Worm (Caenorhabditis elegans) whole organism, midembryonic: ENCODE data around the gene K09A9.6.

Experiments used
- cog-1 ChIP-seq: sonication (generic microtip); optimal IDR thresholded peaks from 2 replicates; lab custom pipeline; 2016; ENCODE audit warnings: missing genetic modification characterization, missing compliant biosample characterization
- klf-2 ChIP-seq: fragments of 200-800 bp; sonication (Bioruptor generic); conservative IDR thresholded peaks from 2 replicates; pipeline ENCODE4 v1.3.6; 2022; ENCODE audit warnings: missing genetic modification reagents, missing genetic modification characterization, missing compliant biosample characterization
- med-1 ChIP-seq: sonication (generic microtip); optimal IDR thresholded peaks from 2 replicates; lab custom pipeline; 2017; ENCODE audit warnings: missing genetic modification characterization, mild to moderate bottlenecking, missing compliant biosample characterization, antibody characterized with exemption, missing genetic modification reagents; ENCODE audit not compliant: insufficient read depth
- tab-1 ChIP-seq: fragments of 200-800 bp; sonication (Bioruptor generic); IDR thresholded peaks from 2 replicates; pipeline ENCODE4 v1.3.6; 2022; ENCODE audit warnings: missing genetic modification characterization, missing compliant biosample characterization
- ztf-29 ChIP-seq: fragments of 200-800 bp; sonication (Bioruptor generic); IDR thresholded peaks from 2 replicates; pipeline ENCODE4 v1.3.6; 2022; ENCODE audit warnings: missing genetic modification reagents, missing genetic modification characterization, missing compliant biosample characterization

DNA sequence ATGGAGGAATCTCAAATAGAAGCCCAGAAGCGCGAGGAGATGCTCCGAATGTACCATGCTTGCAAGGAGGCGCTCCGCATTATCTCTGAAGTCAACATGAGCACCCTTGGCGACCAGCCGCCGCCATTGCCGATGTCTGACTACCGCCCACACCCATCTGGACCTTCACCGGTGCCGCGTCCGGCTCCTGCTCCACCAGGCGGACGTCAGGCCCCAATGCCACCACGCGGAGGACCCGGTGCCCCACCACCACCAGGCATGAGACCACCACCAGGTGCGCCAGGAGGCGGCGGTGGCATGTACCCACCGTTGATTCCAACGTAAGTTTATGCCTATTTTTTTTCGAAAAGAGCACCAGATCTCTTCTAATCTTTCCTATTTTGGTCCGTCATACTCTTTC is 5.0 kb upstream of the K09A9.6 start:
- TF ChIP-seq ztf-29, result no peak
- TF ChIP-seq klf-2 (GFP tag; lab: Robert Waterston, UW), result no peak
- no peak for TF ChIP-seq cog-1
- no peak for TF ChIP-seq tab-1
- no peak for TF ChIP-seq med-1 (GFP tag; lab: Kevin White, UChicago)
